Worm (Caenorhabditis elegans) whole organism, late embryonic: Measurements from ENCODE around the gene srd-18.
A peak's percentile ranks its signal among the peaks of the same experiment; 100 is the strongest.

Experiments
- C08G9.2 ChIP-seq: sonication (generic microtip); optimal IDR thresholded peaks from 2 replicates; lab custom pipeline; 2016; ENCODE audit warnings: mild to moderate bottlenecking, missing genetic modification characterization, moderate library complexity, missing compliant biosample characterization
- C38D4.7 ChIP-seq: fragments of 200-800 bp; sonication (Bioruptor generic); optimal IDR thresholded peaks from 2 replicates; lab custom pipeline; 2018; ENCODE audit warnings: mild to moderate bottlenecking, missing genetic modification characterization, moderate library complexity, missing compliant biosample characterization
- F13H6.1 ChIP-seq: sonication (generic microtip); optimal IDR thresholded peaks from 2 replicates; lab custom pipeline; 2016; ENCODE audit warnings: missing genetic modification characterization, missing compliant biosample characterization
- K09A11.1 ChIP-seq: sonication (generic microtip); optimal IDR thresholded peaks from 2 replicates; lab custom pipeline; 2017; ENCODE audit warnings: antibody characterized with exemption, mild to moderate bottlenecking, missing genetic modification characterization, missing compliant biosample characterization; ENCODE audit not compliant: insufficient read depth
- T23F11.4 ChIP-seq: fragments of 200-800 bp; sonication (Bioruptor generic); optimal IDR thresholded peaks from 2 replicates; lab custom pipeline; 2018; ENCODE audit warnings: mild to moderate bottlenecking, missing genetic modification characterization, missing compliant biosample characterization
- Y22D7AL.16 ChIP-seq: sonication (generic microtip); optimal IDR thresholded peaks from 2 replicates; lab custom pipeline; 2016; ENCODE audit warnings: missing genetic modification characterization, missing compliant biosample characterization
- ahr-1 ChIP-seq: sonication (generic microtip); optimal IDR thresholded peaks from 2 replicates; lab custom pipeline; 2016; ENCODE audit warnings: missing genetic modification characterization, missing compliant biosample characterization
- ama-1 ChIP-seq: fragments of 150-350 bp; optimal IDR thresholded peaks from 2 replicates; lab custom pipeline; 2014
- ceh-14 ChIP-seq: sonication (generic microtip); optimal IDR thresholded peaks from 2 replicates; lab custom pipeline; 2016; ENCODE audit warnings: missing genotype, missing genetic modification characterization, missing compliant biosample characterization
- ceh-19 ChIP-seq: fragments of 200-800 bp; sonication (Bioruptor generic); optimal IDR thresholded peaks from 2 replicates; lab custom pipeline; 2018; ENCODE audit warnings: mild to moderate bottlenecking, missing genetic modification characterization, missing compliant biosample characterization
- ceh-22 ChIP-seq: sonication (generic microtip); optimal IDR thresholded peaks from 2 replicates; lab custom pipeline; 2017; ENCODE audit warnings: missing biosample characterization, missing genetic modification characterization
- ceh-24 ChIP-seq: sonication (generic microtip); optimal IDR thresholded peaks from 2 replicates; lab custom pipeline; 2016; ENCODE audit warnings: mild to moderate bottlenecking, missing genetic modification characterization, missing compliant biosample characterization
- ceh-48 ChIP-seq: sonication (generic microtip); optimal IDR thresholded peaks from 2 replicates; lab custom pipeline; 2016; ENCODE audit warnings: missing genetic modification characterization, inconsistent platforms, missing compliant biosample characterization
- ceh-6 ChIP-seq: fragments of 200-800 bp; sonication (Bioruptor generic); optimal IDR thresholded peaks from 2 replicates; lab custom pipeline; 2018; ENCODE audit warnings: mild to moderate bottlenecking, missing genetic modification characterization, missing compliant biosample characterization
- dmd-4 ChIP-seq: sonication (generic microtip); optimal IDR thresholded peaks from 2 replicates; lab custom pipeline; 2016; ENCODE audit warnings: borderline replicate concordance, missing genetic modification characterization, missing compliant biosample characterization
- dve-1 ChIP-seq: sonication (generic microtip); optimal IDR thresholded peaks from 2 replicates; lab custom pipeline; 2017; ENCODE audit warnings: antibody characterized with exemption, mild to moderate bottlenecking, missing genetic modification characterization, missing compliant biosample characterization
- elt-2 ChIP-seq: sonication (generic microtip); optimal IDR thresholded peaks from 2 replicates; lab custom pipeline; 2016; ENCODE audit warnings: missing genetic modification reagents, missing genetic modification characterization, missing compliant biosample characterization
- elt-4 ChIP-seq: sonication (generic microtip); optimal IDR thresholded peaks from 2 replicates; lab custom pipeline; 2016; ENCODE audit warnings: missing genetic modification characterization, missing compliant biosample characterization
- fax-1 ChIP-seq: sonication (generic microtip); optimal IDR thresholded peaks from 2 replicates; lab custom pipeline; 2016; ENCODE audit warnings: missing genotype, missing genetic modification characterization, missing compliant biosample characterization
- fkh-10 ChIP-seq: fragments of 150-350 bp; optimal IDR thresholded peaks from 2 replicates; lab custom pipeline; 2014; ENCODE audit warnings: missing biosample characterization, missing genetic modification reagents, missing genetic modification characterization
- fkh-6 ChIP-seq: sonication (generic microtip); optimal IDR thresholded peaks from 2 replicates; lab custom pipeline; 2016; ENCODE audit warnings: missing genetic modification characterization, missing compliant biosample characterization
- gmeb-2 ChIP-seq: sonication (generic microtip); optimal IDR thresholded peaks from 2 replicates; lab custom pipeline; 2016; ENCODE audit warnings: missing genetic modification characterization, inconsistent platforms, missing compliant biosample characterization
- hlh-13 ChIP-seq: fragments of 200-800 bp; sonication (Bioruptor generic); optimal IDR thresholded peaks from 2 replicates; lab custom pipeline; 2018; ENCODE audit warnings: mild to moderate bottlenecking, missing genetic modification characterization, missing compliant biosample characterization
- hlh-15 ChIP-seq: sonication (generic microtip); optimal IDR thresholded peaks from 2 replicates; lab custom pipeline; 2016; ENCODE audit warnings: missing genetic modification characterization, missing compliant biosample characterization
- hlh-30 ChIP-seq: sonication (generic microtip); optimal IDR thresholded peaks from 2 replicates; lab custom pipeline; 2017; ENCODE audit warnings: antibody characterized with exemption, missing genetic modification characterization, missing compliant biosample characterization; ENCODE audit not compliant: insufficient read depth
- hlh-6 ChIP-seq: sonication (generic microtip); optimal IDR thresholded peaks from 2 replicates; lab custom pipeline; 2016; ENCODE audit warnings: missing genotype, missing genetic modification characterization, missing compliant biosample characterization
- madf-2 ChIP-seq: sonication (generic microtip); optimal IDR thresholded peaks from 2 replicates; lab custom pipeline; 2017; ENCODE audit warnings: missing genetic modification characterization, missing compliant biosample characterization
- nfya-1 ChIP-seq: sonication (generic microtip); optimal IDR thresholded peaks from 2 replicates; lab custom pipeline; 2017; ENCODE audit warnings: missing genetic modification characterization, mild to moderate bottlenecking, missing compliant biosample characterization, antibody characterized with exemption, moderate library complexity
- nhr-11 ChIP-seq: fragments of 150-350 bp; optimal IDR thresholded peaks from 2 replicates; lab custom pipeline; 2014; ENCODE audit warnings: missing biosample characterization, missing genetic modification characterization
- nhr-232 ChIP-seq: sonication (generic microtip); optimal IDR thresholded peaks from 2 replicates; lab custom pipeline; 2016; ENCODE audit warnings: missing genetic modification characterization, missing compliant biosample characterization
- npax-4 ChIP-seq: sonication (generic microtip); optimal IDR thresholded peaks from 2 replicates; lab custom pipeline; 2016; ENCODE audit warnings: missing genetic modification characterization, missing compliant biosample characterization
- pag-3 ChIP-seq: sonication (generic microtip); optimal IDR thresholded peaks from 2 replicates; lab custom pipeline; 2016; ENCODE audit warnings: missing compliant biosample characterization, missing genetic modification characterization, borderline replicate concordance
- pat-9 ChIP-seq: fragments of 200-800 bp; sonication (Bioruptor generic); optimal IDR thresholded peaks from 2 replicates; lab custom pipeline; 2018; ENCODE audit warnings: mild to moderate bottlenecking, missing genetic modification characterization, moderate library complexity, missing compliant biosample characterization
- pax-1 ChIP-seq: fragments of 150-350 bp; optimal IDR thresholded peaks from 2 replicates; lab custom pipeline; 2014; ENCODE audit warnings: missing biosample characterization, missing genetic modification characterization
- pha-4 ChIP-seq: fragments of 150-350 bp; optimal IDR thresholded peaks from 2 replicates; lab custom pipeline; 2018; ENCODE audit warnings: missing biosample characterization, missing genetic modification reagents, missing genetic modification characterization
- pqm-1 ChIP-seq: sonication (generic microtip); optimal IDR thresholded peaks from 2 replicates; lab custom pipeline; 2016; ENCODE audit warnings: missing genetic modification characterization, missing compliant biosample characterization
- ref-2 ChIP-seq: sonication (generic microtip); optimal IDR thresholded peaks from 2 replicates; lab custom pipeline; 2016; ENCODE audit warnings: missing genetic modification characterization, missing compliant biosample characterization
- rnt-1 ChIP-seq: sonication (generic microtip); optimal IDR thresholded peaks from 2 replicates; lab custom pipeline; 2016; ENCODE audit warnings: missing genetic modification characterization, missing compliant biosample characterization
- sdc-2 ChIP-seq: sonication (generic microtip); optimal IDR thresholded peaks from 2 replicates; lab custom pipeline; 2016; ENCODE audit warnings: missing genotype, missing genetic modification characterization, missing compliant biosample characterization
- sox-2 ChIP-seq: fragments of 200-800 bp; sonication (Bioruptor generic); IDR thresholded peaks from 2 replicates; pipeline ENCODE4 v1.3.6; 2022; ENCODE audit warnings: missing genetic modification reagents, missing genetic modification characterization, missing compliant biosample characterization
- sox-4 ChIP-seq: sonication (generic microtip); optimal IDR thresholded peaks from 2 replicates; lab custom pipeline; 2017; ENCODE audit warnings: mild to moderate bottlenecking, missing genetic modification characterization, inconsistent platforms, missing compliant biosample characterization
- syd-9 ChIP-seq: sonication (generic microtip); optimal IDR thresholded peaks from 2 replicates; lab custom pipeline; 2016; ENCODE audit warnings: mild to moderate bottlenecking, missing genetic modification characterization, moderate library complexity, missing compliant biosample characterization
- tbx-2 ChIP-seq: sonication (generic microtip); optimal IDR thresholded peaks from 2 replicates; lab custom pipeline; 2016; ENCODE audit warnings: missing genetic modification characterization, missing compliant biosample characterization
- unc-42 ChIP-seq: sonication (generic microtip); optimal IDR thresholded peaks from 2 replicates; lab custom pipeline; 2016; ENCODE audit warnings: missing genotype, missing genetic modification characterization, missing compliant biosample characterization
- unc-55 ChIP-seq: sonication (generic microtip); optimal IDR thresholded peaks from 2 replicates; lab custom pipeline; 2017; ENCODE audit warnings: missing biosample characterization, missing genetic modification reagents, missing genetic modification characterization
- zip-5 ChIP-seq: sonication (generic microtip); optimal IDR thresholded peaks from 2 replicates; lab custom pipeline; 2016; ENCODE audit warnings: missing genetic modification characterization, missing compliant biosample characterization

Gene srd-18

ce11 chrV:13411992-13412298, 14.7 kb downstream of the srd-18 start:
- TF ChIP-seq gmeb-2 (tag; lab: Kevin White, UChicago): no peak
- no peak for TF ChIP-seq dmd-4 (tag; lab: Kevin White, UChicago)
- TF ChIP-seq ceh-22: no peak

DNA sequence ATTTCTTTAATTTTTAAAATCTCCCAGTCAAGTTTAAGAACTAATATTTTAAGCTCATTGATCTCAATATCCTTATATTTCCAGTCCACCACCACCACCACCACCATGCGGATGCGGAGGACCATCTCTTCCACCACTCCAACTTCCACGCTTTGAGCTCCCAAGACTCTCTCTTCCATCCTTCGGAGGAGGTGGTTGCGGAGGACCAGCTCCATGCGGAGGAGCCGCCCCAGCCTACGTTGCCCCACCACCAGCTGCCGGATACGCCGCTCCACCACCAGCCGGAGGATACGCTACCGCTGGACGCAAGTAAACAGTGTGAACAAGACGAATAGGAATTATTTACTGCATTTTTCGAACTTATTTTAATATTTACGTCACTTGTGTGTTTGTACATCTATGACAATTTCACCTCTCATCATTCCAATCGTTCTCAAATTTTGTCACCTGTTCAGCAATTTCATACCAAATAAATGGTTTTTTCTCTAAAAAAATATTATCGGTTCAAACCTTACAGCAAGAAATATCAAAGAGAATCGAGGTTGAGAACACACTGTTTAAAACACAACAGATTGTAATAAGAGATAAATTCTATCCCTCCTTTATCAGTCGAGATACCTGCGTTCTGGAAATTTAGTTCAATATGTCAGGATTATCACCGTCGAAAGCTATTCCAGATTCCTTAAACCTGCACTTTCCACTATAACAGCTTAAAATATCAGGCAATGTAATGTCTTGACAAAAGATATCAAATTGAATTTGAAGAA, 15.3 kb downstream of the srd-18 start:
- TF ChIP-seq elt-2 (tag; lab: Kevin White, UChicago): no peak
- peak; percentile 17 for TF ChIP-seq ceh-19 (GFP tag; lab: Kevin White, UChicago)
- no peak for TF ChIP-seq Y22D7AL.16
- TF ChIP-seq fkh-6 (tag; lab: Kevin White, UChicago): peak; percentile 5
- no peak for TF ChIP-seq fax-1 (tag; lab: Kevin White, UChicago)

DNA sequence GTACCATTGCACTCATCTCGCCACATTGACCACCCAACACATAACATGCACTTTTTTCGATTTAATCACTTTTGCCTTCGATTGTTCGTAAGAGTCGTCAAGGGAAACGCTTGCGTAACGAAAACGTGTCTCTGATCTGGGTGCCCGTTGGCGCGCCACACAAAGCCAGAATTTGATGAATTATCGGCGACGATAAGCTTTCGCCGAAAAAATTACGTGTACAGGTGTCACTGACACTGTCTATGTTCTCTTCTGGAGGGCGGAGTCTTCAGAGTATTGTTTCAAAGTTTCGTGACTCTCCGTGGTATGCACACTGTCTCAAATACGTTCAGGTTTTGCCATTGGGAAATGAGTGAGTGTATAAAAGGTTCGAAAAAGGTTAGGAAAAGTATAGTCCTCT, 16.0 kb downstream of the srd-18 start, which contains the start of gene F53F1.4:
Gene F53F1.4 (plus strand): TSS at position 390 of the 400 bp plus-strand sequence.
- TF ChIP-seq ahr-1 (tag; lab: Kevin White, UChicago) (no peak), T23F11.4 (GFP tag; lab: Kevin White, UChicago) (no peak), madf-2 (no peak)

- TF ChIP-seq ahr-1 (tag; lab: Kevin White, UChicago): no peak
- no peak for TF ChIP-seq nhr-11 (tag; lab: Kevin White, UChicago)
- no peak for TF ChIP-seq elt-4 (tag; lab: Kevin White, UChicago)
- TF ChIP-seq ceh-14 (tag; lab: Kevin White, UChicago): peak; percentile 66
- TF ChIP-seq pqm-1: no peak
- TF ChIP-seq hlh-13 (GFP tag; lab: Kevin White, UChicago): no peak
- no peak for TF ChIP-seq nhr-232
- no peak for TF ChIP-seq ceh-19 (GFP tag; lab: Kevin White, UChicago)
- TF ChIP-seq rnt-1: no peak
- TF ChIP-seq T23F11.4 (GFP tag; lab: Kevin White, UChicago): no peak
- no peak for TF ChIP-seq pag-3 (tag; lab: Kevin White, UChicago)
- no peak for TF ChIP-seq pha-4 (tag; lab: Kevin White, UChicago)
- no peak for TF ChIP-seq K09A11.1
- TF ChIP-seq hlh-30 (tag; lab: Kevin White, UChicago): no peak
- TF ChIP-seq gmeb-2 (tag; lab: Kevin White, UChicago): no peak
- TF ChIP-seq C38D4.7 (GFP tag; lab: Kevin White, UChicago): no peak
- TF ChIP-seq npax-4 (tag; lab: Kevin White, UChicago): no peak
- no peak for TF ChIP-seq tbx-2 (tag; lab: Kevin White, UChicago)
- no peak for TF ChIP-seq ceh-6
- no peak for TF ChIP-seq ceh-48 (tag; lab: Kevin White, UChicago)
- no peak for TF ChIP-seq sox-4 (tag; lab: Kevin White, UChicago)
- no peak for TF ChIP-seq nfya-1 (tag; lab: Kevin White, UChicago)
- TF ChIP-seq hlh-15 (tag; lab: Kevin White, UChicago): no peak
- TF ChIP-seq dve-1 (tag; lab: Kevin White, UChicago): no peak
- no peak for TF ChIP-seq F13H6.1 (tag; lab: Kevin White, UChicago)
- no peak for TF ChIP-seq ama-1 (lab: Kevin White, UChicago)
- TF ChIP-seq madf-2: no peak
- TF ChIP-seq zip-5 (tag; lab: Kevin White, UChicago): peak; percentile 11
- no peak for TF ChIP-seq pax-1 (tag; lab: Kevin White, UChicago)
- TF ChIP-seq hlh-6 (tag; lab: Kevin White, UChicago): no peak
- TF ChIP-seq pat-9 (tag; lab: Kevin White, UChicago): no peak
- TF ChIP-seq dmd-4 (tag; lab: Kevin White, UChicago): no peak
- no peak for TF ChIP-seq fkh-10 (GFP tag; lab: Kevin White, UChicago)
- no peak for TF ChIP-seq syd-9
- peak; percentile 26 for TF ChIP-seq ref-2 (tag; lab: Kevin White, UChicago)
- TF ChIP-seq unc-55 (GFP tag; lab: Kevin White, UChicago): no peak
- no peak for TF ChIP-seq sox-2 (GFP tag; lab: Robert Waterston, UW)
- TF ChIP-seq unc-42 (tag; lab: Kevin White, UChicago): peak; percentile 12
- no peak for TF ChIP-seq ceh-24 (tag; lab: Kevin White, UChicago)
- peak; percentile 57 for TF ChIP-seq C08G9.2 (tag; lab: Kevin White, UChicago)
- TF ChIP-seq sdc-2 (tag; lab: Kevin White, UChicago): no peak
These were observed 17.6 kb downstream of the srd-18 start for ce11 chrV:13409089-13409488.
